Fruit fly (Drosophila melanogaster): ENCODE data around the gene qin.
A peak's percentile ranks its signal among the peaks of the same experiment; 100 is the strongest.

The qin gene

DNA sequence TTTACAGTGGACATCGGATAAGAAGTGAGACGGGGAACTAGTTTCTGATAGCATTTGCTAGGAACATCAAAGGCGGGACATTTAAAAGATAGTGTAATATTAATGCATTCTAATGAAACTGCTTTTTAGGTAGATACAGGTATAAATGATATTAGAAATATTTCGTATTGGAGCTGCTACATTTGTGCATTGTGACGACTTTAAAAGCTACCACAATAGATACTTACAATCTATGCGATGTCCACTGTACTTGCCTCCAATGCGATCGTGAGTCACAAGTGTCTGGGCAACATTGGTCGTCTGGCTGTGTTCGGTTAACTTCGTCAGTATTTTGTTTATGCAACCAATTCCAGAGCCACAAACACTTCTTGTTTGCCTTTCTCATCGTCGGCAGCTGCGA lies 79.0 kb downstream of the qin start (continued):
- TF ChIP-seq Lim3 (GFP tag; IDR thresholded peaks at IDR 0.05) = no peak
- TF ChIP-seq CG2202 (tag; optimal IDR thresholded peaks at IDR 0.05) = no peak
- TF ChIP-seq CG9609 (GFP tag; optimal IDR thresholded peaks at IDR 0.05) = no peak
- TF ChIP-seq CG13123 (GFP tag; optimal IDR thresholded peaks at IDR 0.05) = no peak
- TF ChIP-seq zfh2 (GFP tag; optimal IDR thresholded peaks at IDR 0.05) = no peak
- no peak for TF ChIP-seq gt (GFP tag; IDR thresholded peaks at IDR 0.05)
- peak; percentile 48 for TF ChIP-seq slbo (GFP tag; IDR thresholded peaks at IDR 0.05)
- peak; percentile 66 for TF ChIP-seq Deaf1 (tag; optimal IDR thresholded peaks at IDR 0.05)
- TF ChIP-seq chn (GFP tag; optimal IDR thresholded peaks at IDR 0.05) = peak; percentile 11
- TF ChIP-seq dysf (GFP tag; IDR thresholded peaks at IDR 0.05) = peak; percentile 48; the same call in 1 of the 3 replicates
- no peak for TF ChIP-seq bbx (GFP tag; IDR thresholded peaks at IDR 0.05; ENCODE audit: partially characterized antibody)
- no peak for TF ChIP-seq Hr78 (GFP tag; optimal IDR thresholded peaks at IDR 0.05)
- no peak for TF ChIP-seq CG5953 (GFP tag; IDR thresholded peaks at IDR 0.05)
- TF ChIP-seq CG11695 (GFP tag; IDR thresholded peaks at IDR 0.05) = 0 out of 3 replicates have a peak, but pooled peaks have one; percentile 16
- no peak for TF ChIP-seq mirr (GFP tag; optimal IDR thresholded peaks at IDR 0.05)
- TF ChIP-seq ATbp (GFP tag; optimal IDR thresholded peaks at IDR 0.05) = no peak
- no peak for TF ChIP-seq CG34224 (GFP tag; IDR thresholded peaks at IDR 0.05; ENCODE audit: partially characterized antibody)
- TF ChIP-seq Lpt (GFP tag; optimal IDR thresholded peaks at IDR 0.05) = no peak
- peak; percentile 22 for TF ChIP-seq fd96Cb (tag; optimal IDR thresholded peaks at IDR 0.05)
- no peak for TF ChIP-seq CG7963 (GFP tag; IDR thresholded peaks at IDR 0.05; ENCODE audit: partially characterized antibody)
- no peak for TF ChIP-seq pho (GFP tag; optimal IDR thresholded peaks at IDR 0.05)
- TF ChIP-seq CG4617 (GFP tag; optimal IDR thresholded peaks at IDR 0.05; ENCODE audit: borderline replicate concordance) = no peak
- TF ChIP-seq Kr (GFP tag; optimal IDR thresholded peaks at IDR 0.05) = no peak
- TF ChIP-seq Fer3 (tag; optimal IDR thresholded peaks at IDR 0.05) = peak; percentile 18
- no peak for TF ChIP-seq ssp (GFP tag; IDR thresholded peaks at IDR 0.05)
- no peak for TF ChIP-seq Nf-YB (GFP tag; optimal IDR thresholded peaks at IDR 0.05)
- no peak for TF ChIP-seq CG10147 (GFP tag; optimal IDR thresholded peaks at IDR 0.05)
- TF ChIP-seq row (GFP tag; IDR thresholded peaks at IDR 0.05) = peak; percentile 78
- TF ChIP-seq CG4404 (GFP tag; IDR thresholded peaks at IDR 0.05) = no peak
- no peak for TF ChIP-seq gro (GFP tag; optimal IDR thresholded peaks at IDR 0.05)
- TF ChIP-seq Optix (GFP tag; IDR thresholded peaks at IDR 0.05) = no peak
- TF ChIP-seq D (optimal IDR thresholded peaks at IDR 0.05) = no peak
- no peak for TF ChIP-seq D (GFP tag; optimal IDR thresholded peaks at IDR 0.05)
- no peak for TF ChIP-seq CG33557 (GFP tag; optimal IDR thresholded peaks at IDR 0.05)
- peak; percentile 32 for TF ChIP-seq Sox100B (GFP tag; optimal IDR thresholded peaks at IDR 0.05)
- TF ChIP-seq luna (GFP tag; optimal IDR thresholded peaks at IDR 0.05) = no peak
- TF ChIP-seq shn (GFP tag; optimal IDR thresholded peaks at IDR 0.05) = no peak
- peak; percentile 39; the same call in 1 of the 2 replicates for TF ChIP-seq sisA (GFP tag; IDR thresholded peaks at IDR 0.05)
- no peak for TF ChIP-seq Jarid2 (GFP tag; optimal IDR thresholded peaks at IDR 0.05)
- TF ChIP-seq CG1603 (tag; optimal IDR thresholded peaks at IDR 0.05) = peak; percentile 32
- TF ChIP-seq CG3407 (GFP tag; optimal IDR thresholded peaks at IDR 0.05) = no peak
- TF ChIP-seq E2f1 (GFP tag; IDR thresholded peaks at IDR 0.05) = no peak
- TF ChIP-seq p53 (GFP tag; optimal IDR thresholded peaks at IDR 0.05) = no peak
- TF ChIP-seq Spps (tag; optimal IDR thresholded peaks at IDR 0.05) = no peak
- TF ChIP-seq CG13624 (GFP tag; optimal IDR thresholded peaks at IDR 0.05) = no peak
- TF ChIP-seq CG14710 (tag; optimal IDR thresholded peaks at IDR 0.05) = peak; percentile 7
- TF ChIP-seq NfI (GFP tag; optimal IDR thresholded peaks at IDR 0.05) = peak; percentile 0
- TF ChIP-seq klu (GFP tag; IDR thresholded peaks at IDR 0.05) = no peak
- peak; percentile 12 for TF ChIP-seq tin (GFP tag; optimal IDR thresholded peaks at IDR 0.05)
- no peak for TF ChIP-seq CG2199 (GFP tag; IDR thresholded peaks at IDR 0.05)
- no peak for TF ChIP-seq Atf-2 (GFP tag; optimal IDR thresholded peaks at IDR 0.05)
- TF ChIP-seq gsb (GFP tag; IDR thresholded peaks at IDR 0.05) = no peak

All from whole organism, embryonic.